Worm (Caenorhabditis elegans) whole organism, young adult: ENCODE data around the gene Y41C4A.6.

ENCODE experiments used
- C17E4.6 ChIP-seq: fragments of 200-800 bp; sonication (Bioruptor generic); IDR thresholded peaks from 2 replicates; pipeline ENCODE4 v1.3.6; 2022; ENCODE audit warnings: missing genetic modification reagents, missing genetic modification characterization, missing compliant biosample characterization
- F23B12.7 ChIP-seq: sonication (generic microtip); optimal IDR thresholded peaks from 2 replicates; lab custom pipeline; 2017; ENCODE audit warnings: missing genetic modification characterization, mild to moderate bottlenecking, missing compliant biosample characterization, antibody characterized with exemption, moderate library complexity; ENCODE audit not compliant: insufficient read depth
- F52B5.7 ChIP-seq: sonication (generic microtip); optimal IDR thresholded peaks from 2 replicates; lab custom pipeline; 2016; ENCODE audit warnings: mild to moderate bottlenecking, missing genetic modification characterization, missing compliant biosample characterization
- F55B11.4 ChIP-seq: sonication (generic microtip); optimal IDR thresholded peaks from 2 replicates; lab custom pipeline; 2016; ENCODE audit warnings: missing compliant biosample characterization, missing genetic modification characterization, borderline replicate concordance; ENCODE audit not compliant: insufficient read depth
- K11D2.4 ChIP-seq: fragments of 200-800 bp; sonication (Bioruptor generic); IDR thresholded peaks from 2 replicates; pipeline ENCODE4 v1.3.6; 2022; ENCODE audit warnings: missing genetic modification reagents, missing genetic modification characterization, missing compliant biosample characterization
- Y53G8AR.9 ChIP-seq: fragments of 200-800 bp; sonication (Bioruptor generic); conservative IDR thresholded peaks from 2 replicates; pipeline ENCODE4 v1.3.6; 2022; ENCODE audit warnings: missing genetic modification reagents, missing genetic modification characterization, missing compliant biosample characterization
- Y79H2A.3 ChIP-seq: fragments of 200-800 bp; sonication (Bioruptor generic); conservative IDR thresholded peaks from 2 replicates; pipeline ENCODE4 v1.3.6; 2022; ENCODE audit warnings: missing genetic modification reagents, missing genetic modification characterization, missing compliant biosample characterization
- aptf-3 ChIP-seq: fragments of 200-800 bp; sonication (Bioruptor generic); IDR thresholded peaks from 2 replicates; pipeline ENCODE4 v1.3.6; 2022; ENCODE audit warnings: missing genetic modification characterization, missing compliant biosample characterization
- athp-1 ChIP-seq: sonication (generic microtip); optimal IDR thresholded peaks from 2 replicates; lab custom pipeline; 2017; ENCODE audit warnings: mild to moderate bottlenecking, missing genetic modification characterization, missing compliant biosample characterization
- bed-2 ChIP-seq: fragments of 200-800 bp; sonication (Bioruptor generic); IDR thresholded peaks from 2 replicates; pipeline ENCODE4 v1.3.6; 2022; ENCODE audit warnings: missing genetic modification reagents, missing genetic modification characterization, missing compliant biosample characterization
- cebp-1 ChIP-seq, 2 experiments: fragments of 200-800 bp in 1 of 2; sonication (Bioruptor generic) in 1 of 2; sonication (generic microtip) in 1 of 2; IDR thresholded peaks in 1 of 2; optimal IDR thresholded peaks in 1 of 2; 2 replicates each; pipeline versions ENCODE4 v1.3.6 to Lab custom; 2017 to 2022; ENCODE audit warnings: missing compliant biosample characterization in 2 of 2, missing genetic modification characterization in 2 of 2, mild to moderate bottlenecking in 1 of 2, missing genetic modification reagents in 1 of 2, moderate library complexity in 1 of 2
- ceh-40 ChIP-seq: fragments of 200-800 bp; sonication (Bioruptor generic); IDR thresholded peaks from 2 replicates; pipeline ENCODE4 v1.3.6; 2022; ENCODE audit warnings: missing genetic modification characterization, missing compliant biosample characterization
- chd-7 ChIP-seq: sonication (generic microtip); optimal IDR thresholded peaks from 2 replicates; lab custom pipeline; 2016; ENCODE audit warnings: mild to moderate bottlenecking, missing genetic modification characterization, moderate library complexity, missing compliant biosample characterization
- dpff-1 ChIP-seq: sonication (generic microtip); optimal IDR thresholded peaks from 2 replicates; lab custom pipeline; 2017; ENCODE audit warnings: mild to moderate bottlenecking, missing genetic modification characterization, missing compliant biosample characterization
- dpl-1 ChIP-seq: fragments of 150-350 bp; optimal IDR thresholded peaks from 2 replicates; lab custom pipeline; 2014; ENCODE audit warnings: missing biosample characterization, missing genetic modification reagents, missing genetic modification characterization
- egl-18 ChIP-seq: fragments of 200-800 bp; sonication (Bioruptor generic); IDR thresholded peaks from 2 replicates; pipeline ENCODE4 v1.3.6; 2022; ENCODE audit warnings: missing genetic modification reagents, missing genetic modification characterization, missing compliant biosample characterization
- ets-4 ChIP-seq: fragments of 200-800 bp; sonication (Bioruptor generic); optimal IDR thresholded peaks from 2 replicates; lab custom pipeline; 2018; ENCODE audit warnings: mild to moderate bottlenecking, missing genetic modification characterization, missing compliant biosample characterization
- hsf-1 ChIP-seq: fragments of 200-800 bp; sonication (Bioruptor generic); IDR thresholded peaks from 2 replicates; pipeline ENCODE4 v1.3.6; 2022; ENCODE audit warnings: missing genetic modification reagents, missing genetic modification characterization, missing compliant biosample characterization
- lag-1 ChIP-seq: fragments of 200-800 bp; sonication (Bioruptor generic); IDR thresholded peaks from 2 replicates; pipeline ENCODE4 v1.3.6; 2022; ENCODE audit warnings: missing genetic modification reagents, missing genetic modification characterization, missing compliant biosample characterization
- let-526 ChIP-seq: fragments of 200-800 bp; sonication (Bioruptor generic); IDR thresholded peaks from 2 replicates; pipeline ENCODE4 v1.3.6; 2022; ENCODE audit warnings: missing genetic modification reagents, missing genetic modification characterization, missing compliant biosample characterization
- lin-26 ChIP-seq: fragments of 200-800 bp; sonication (Bioruptor generic); IDR thresholded peaks from 2 replicates; pipeline ENCODE4 v1.3.6; 2022; ENCODE audit warnings: missing genetic modification reagents, missing genetic modification characterization, missing compliant biosample characterization
- lir-1 ChIP-seq: fragments of 200-800 bp; sonication (Bioruptor generic); conservative IDR thresholded peaks from 2 replicates; pipeline ENCODE4 v1.3.6; 2022; ENCODE audit warnings: missing genetic modification reagents, missing genetic modification characterization, missing compliant biosample characterization
- lsl-1 ChIP-seq: fragments of 200-800 bp; sonication (Bioruptor generic); optimal IDR thresholded peaks from 2 replicates; lab custom pipeline; 2018; ENCODE audit warnings: mild to moderate bottlenecking, missing genetic modification characterization, moderate library complexity, missing compliant biosample characterization
- lsy-27 ChIP-seq: sonication (generic microtip); optimal IDR thresholded peaks from 2 replicates; lab custom pipeline; 2017; ENCODE audit warnings: missing genetic modification characterization, mild to moderate bottlenecking, missing compliant biosample characterization, antibody characterized with exemption, missing genotype, borderline replicate concordance; ENCODE audit not compliant: insufficient read depth
- madf-6 ChIP-seq: fragments of 200-800 bp; sonication (Bioruptor generic); IDR thresholded peaks from 2 replicates; pipeline ENCODE4 v1.3.6; 2022; ENCODE audit warnings: missing genetic modification reagents, missing genetic modification characterization, missing compliant biosample characterization
- mcd-1 ChIP-seq: fragments of 200-800 bp; sonication (Bioruptor generic); IDR thresholded peaks from 2 replicates; pipeline ENCODE4 v1.3.6; 2022; ENCODE audit warnings: missing genetic modification reagents, missing genetic modification characterization, missing compliant biosample characterization
- mes-4 ChIP-seq: sonication (generic microtip); optimal IDR thresholded peaks from 2 replicates; lab custom pipeline; 2016; ENCODE audit warnings: missing genotype, missing genetic modification characterization, missing compliant biosample characterization
- nhr-27 ChIP-seq: fragments of 200-800 bp; sonication (Bioruptor generic); optimal IDR thresholded peaks from 2 replicates; lab custom pipeline; 2018; ENCODE audit warnings: mild to moderate bottlenecking, missing genetic modification characterization, moderate library complexity, missing compliant biosample characterization
- nhr-80 ChIP-seq: sonication (generic microtip); optimal IDR thresholded peaks from 2 replicates; lab custom pipeline; 2016; ENCODE audit warnings: missing genetic modification characterization, missing compliant biosample characterization
- pbrm-1 ChIP-seq: fragments of 200-800 bp; sonication (Bioruptor generic); IDR thresholded peaks from 2 replicates; pipeline ENCODE4 v1.3.6; 2022; ENCODE audit warnings: missing genetic modification reagents, missing genetic modification characterization, missing compliant biosample characterization
- pha-4 ChIP-seq: fragments of 150-350 bp; sonication (generic microtip); optimal IDR thresholded peaks from 2 replicates; lab custom pipeline; 2014; ENCODE audit warnings: missing biosample characterization, missing genetic modification reagents, missing genetic modification characterization
- rec-8 ChIP-seq, 2 experiments: sonication (generic microtip); optimal IDR thresholded peaks; 2 replicates each; lab custom pipeline; 2016; ENCODE audit warnings: mild to moderate bottlenecking in 2 of 2, missing genetic modification characterization in 2 of 2, missing genetic modification reagents in 2 of 2, missing genotype in 2 of 2, missing biosample characterization in 1 of 2, missing compliant biosample characterization in 1 of 2, moderate library complexity in 1 of 2
- snpc-4 ChIP-seq, 5 experiments: fragments of 150-350 bp in 1 of 5; sonication (generic microtip) in 4 of 5; optimal IDR thresholded peaks; 2 replicates each; lab custom pipeline; 2014 to 2018; ENCODE audit warnings: missing genetic modification characterization in 5 of 5, missing biosample characterization in 3 of 5, antibody characterized with exemption in 2 of 5, mild to moderate bottlenecking in 2 of 5, missing compliant biosample characterization in 2 of 5, missing genotype in 2 of 5, moderate library complexity in 2 of 5, missing genetic modification reagents in 1 of 5
- tbp1 ChIP-seq: fragments of 200-800 bp; sonication (Bioruptor generic); optimal IDR thresholded peaks from 2 replicates; lab custom pipeline; 2018; ENCODE audit warnings: mild to moderate bottlenecking, missing genetic modification characterization, missing compliant biosample characterization
- xnd-1 ChIP-seq: sonication (generic microtip); optimal IDR thresholded peaks from 2 replicates; lab custom pipeline; 2016; ENCODE audit warnings: missing genotype, missing genetic modification reagents, missing genetic modification characterization, missing compliant biosample characterization
- zfh-2 ChIP-seq: fragments of 200-800 bp; sonication (Bioruptor generic); conservative IDR thresholded peaks from 2 replicates; pipeline ENCODE4 v1.3.6; 2022; ENCODE audit warnings: missing genetic modification reagents, missing genetic modification characterization, missing compliant biosample characterization
- zim-3 ChIP-seq: sonication (generic microtip); optimal IDR thresholded peaks from 2 replicates; lab custom pipeline; 2017; ENCODE audit warnings: mild to moderate bottlenecking, missing genetic modification characterization, moderate library complexity, missing compliant biosample characterization
- ztf-28 ChIP-seq: fragments of 200-800 bp; sonication (Bioruptor generic); IDR thresholded peaks from 2 replicates; pipeline ENCODE4 v1.3.6; 2022; ENCODE audit warnings: missing genetic modification reagents, missing genetic modification characterization, missing compliant biosample characterization

The Y41C4A.6 gene

ce11 chrIII:11660736-11661135, 35.6 kb upstream of the Y41C4A.6 start:
- TF ChIP-seq F23B12.7 (tag; lab: Kevin White, UChicago) (no peak), nhr-80 (tag; lab: Kevin White, UChicago) (peak; percentile 7), zfh-2 (0 out of 2 replicates have a peak, but pooled peaks have one; percentile 8)

- TF ChIP-seq hsf-1 (GFP tag; lab: Robert Waterston, UW) (no peak), chd-7 (tag; lab: Kevin White, UChicago) (no peak), F55B11.4 (tag; lab: Kevin White, UChicago) (no peak), ceh-40 (GFP tag; lab: Robert Waterston, UW) (no peak), C17E4.6 (GFP tag; lab: Robert Waterston, UW) (no peak), snpc-4 (GFP tag; optimal IDR thresholded peaks at IDR 0.05; lab: Kevin White, UChicago) (no peak), snpc-4 (tag; optimal IDR thresholded peaks at IDR 0.05; lab: Kevin White, UChicago) (no peak), nhr-27 (tag; lab: Kevin White, UChicago) (no peak)
Observed at ce11 chrIII:11663400-11663799, 33.0 kb upstream of the Y41C4A.6 start.

ce11 chrIII:11666819-11667218, 29.6 kb upstream of the Y41C4A.6 start:
- TF ChIP-seq lag-1 (no peak), tbp1 (no peak), dpff-1 (tag; lab: Kevin White, UChicago) (no peak), mes-4 (tag; lab: Kevin White, UChicago) (no peak), K11D2.4 (GFP tag; lab: Robert Waterston, UW) (no peak), zim-3 (tag; lab: Kevin White, UChicago) (no peak), ets-4 (GFP tag; lab: Kevin White, UChicago) (no peak), lsy-27 (tag; lab: Kevin White, UChicago) (no peak), rec-8 (tag; optimal IDR thresholded peaks at IDR 0.05; lab: Kevin White, UChicago) (no peak), mcd-1 (no peak), Y53G8AR.9 (GFP tag; lab: Robert Waterston, UW) (no peak)

- TF ChIP-seq pha-4 (tag; lab: Kevin White, UChicago) (no peak), egl-18 (no peak), xnd-1 (tag; lab: Kevin White, UChicago) (no peak), pbrm-1 (GFP tag; lab: Robert Waterston, UW) (no peak), hsf-1 (GFP tag; lab: Robert Waterston, UW) (no peak), ztf-28 (GFP tag; lab: Robert Waterston, UW) (no peak), let-526 (GFP tag; lab: Robert Waterston, UW) (no peak), lin-26 (no peak), bed-2 (GFP tag; lab: Robert Waterston, UW) (no peak), F55B11.4 (tag; lab: Kevin White, UChicago) (no peak), F52B5.7 (tag; lab: Kevin White, UChicago) (no peak), dpl-1 (no peak), lir-1 (GFP tag; lab: Robert Waterston, UW) (no peak), madf-6 (GFP tag; lab: Robert Waterston, UW) (no peak), rec-8 (tag; optimal IDR thresholded peaks at IDR 0.05; lab: Kevin White, UChicago) (no peak), cebp-1 (GFP tag; IDR thresholded peaks at IDR 0.05; lab: Robert Waterston, UW) (no peak), cebp-1 (tag; optimal IDR thresholded peaks at IDR 0.05; lab: Kevin White, UChicago) (no peak), athp-1 (tag; lab: Kevin White, UChicago) (no peak), aptf-3 (GFP tag; lab: Robert Waterston, UW) (no peak), Y79H2A.3 (GFP tag; lab: Robert Waterston, UW) (no peak), lsl-1 (no peak)
Observed at ce11 chrIII:11669008-11669407, 27.4 kb upstream of the Y41C4A.6 start.
